Fruit fly (Drosophila melanogaster): ENCODE results near the gene Lerp.

Gene Lerp

dm6 chr3R:26862848-26863448 lies at the start of gene Lerp, which contains the start of gene IntS12:
TSS of gene Lerp (minus strand) at chr3R:26863130.
TSS of gene IntS12 (plus strand) at chr3R:26863376.
- no peak for TF ChIP-seq N (GFP tag; optimal IDR thresholded peaks at IDR 0.05)
- TF ChIP-seq Hnf4 (GFP tag; optimal IDR thresholded peaks at IDR 0.05): no peak
- no peak for TF ChIP-seq psq (GFP tag; optimal IDR thresholded peaks at IDR 0.05)
- TF ChIP-seq usp (GFP tag; optimal IDR thresholded peaks at IDR 0.05): no peak
- no peak for TF ChIP-seq Hr83 (GFP tag; optimal IDR thresholded peaks at IDR 0.05; ENCODE audit: poor library complexity, severe bottlenecking)
- no peak for TF ChIP-seq CG32264 (GFP tag; optimal IDR thresholded peaks at IDR 0.05)
- no peak for TF ChIP-seq woc (GFP tag; optimal IDR thresholded peaks at IDR 0.05)
- peak; percentile 90 for TF ChIP-seq fru (GFP tag; optimal IDR thresholded peaks at IDR 0.05)
- TF ChIP-seq Hr78 (GFP tag; optimal IDR thresholded peaks at IDR 0.05): no peak
- no peak for TF ChIP-seq jim (GFP tag; optimal IDR thresholded peaks at IDR 0.05)
- TF ChIP-seq rgr (GFP tag; optimal IDR thresholded peaks at IDR 0.05): no peak
- TF ChIP-seq Sp1 (GFP tag; optimal IDR thresholded peaks at IDR 0.05): no peak
- peak; percentile 18 for TF ChIP-seq Myc (optimal IDR thresholded peaks at IDR 0.05)
- TF ChIP-seq Dif (GFP tag; optimal IDR thresholded peaks at IDR 0.05; ENCODE audit: partially characterized antibody): no peak
- no peak for TF ChIP-seq CG9705 (GFP tag; optimal IDR thresholded peaks at IDR 0.05)
- TF ChIP-seq lola (GFP tag; optimal IDR thresholded peaks at IDR 0.05): no peak

- no peak for TF ChIP-seq psq (GFP tag; optimal IDR thresholded peaks at IDR 0.05)
- TF ChIP-seq Dif (GFP tag; optimal IDR thresholded peaks at IDR 0.05; ENCODE audit: partially characterized antibody): no peak
- no peak for TF ChIP-seq CG32264 (GFP tag; optimal IDR thresholded peaks at IDR 0.05)
- TF ChIP-seq dl (GFP tag; optimal IDR thresholded peaks at IDR 0.05; ENCODE audit: insufficient read depth in 1 of 2, partially characterized antibody in 2 of 2): no peak
- TF ChIP-seq woc (GFP tag; optimal IDR thresholded peaks at IDR 0.05): no peak
- TF ChIP-seq Rel (GFP tag; optimal IDR thresholded peaks at IDR 0.05): no peak
- no peak for TF ChIP-seq Rel (tag; optimal IDR thresholded peaks at IDR 0.05)
- TF ChIP-seq Jra (GFP tag; optimal IDR thresholded peaks at IDR 0.05): no peak
- TF ChIP-seq pan (optimal IDR thresholded peaks at IDR 0.05): no peak
Measured at dm6 chr3R:26912615-26913014, 49.7 kb upstream of the Lerp start, which contains the start of gene Ets97D. TSS of gene Ets97D (minus strand) at chr3R:26912886.

dm6 chr3R:26908750-26909149 lies 45.8 kb upstream of the Lerp start:
- TF ChIP-seq pan (optimal IDR thresholded peaks at IDR 0.05): no peak
- TF ChIP-seq GATAd (GFP tag; optimal IDR thresholded peaks at IDR 0.05): no peak
- TF ChIP-seq Dif (GFP tag; optimal IDR thresholded peaks at IDR 0.05; ENCODE audit: partially characterized antibody): no peak
- TF ChIP-seq jim (GFP tag; optimal IDR thresholded peaks at IDR 0.05): no peak
- no peak for TF ChIP-seq br (GFP tag; optimal IDR thresholded peaks at IDR 0.05)
- no peak for TF ChIP-seq woc (GFP tag; optimal IDR thresholded peaks at IDR 0.05)
- TF ChIP-seq dsf (GFP tag; optimal IDR thresholded peaks at IDR 0.05; ENCODE audit: borderline replicate concordance): no peak
- no peak for TF ChIP-seq Rel (GFP tag; optimal IDR thresholded peaks at IDR 0.05)
- no peak for TF ChIP-seq Rel (tag; optimal IDR thresholded peaks at IDR 0.05)
- no peak for TF ChIP-seq h (GFP tag; optimal IDR thresholded peaks at IDR 0.05)
- no peak for TF ChIP-seq N (GFP tag; optimal IDR thresholded peaks at IDR 0.05)
- no peak for TF ChIP-seq CG32264 (GFP tag; optimal IDR thresholded peaks at IDR 0.05)
- no peak for TF ChIP-seq brk (GFP tag; optimal IDR thresholded peaks at IDR 0.05)
- no peak for TF ChIP-seq fru (GFP tag; optimal IDR thresholded peaks at IDR 0.05)
- no peak for TF ChIP-seq Vsx2 (GFP tag; optimal IDR thresholded peaks at IDR 0.05; ENCODE audit: partially characterized antibody)
- no peak for TF ChIP-seq sv (GFP tag; optimal IDR thresholded peaks at IDR 0.05)
- no peak for TF ChIP-seq Jra (GFP tag; optimal IDR thresholded peaks at IDR 0.05)
- no peak for TF ChIP-seq Myc (optimal IDR thresholded peaks at IDR 0.05)
- no peak for TF ChIP-seq HLH106 (tag; optimal IDR thresholded peaks at IDR 0.05)

- TF ChIP-seq sage (GFP tag; optimal IDR thresholded peaks at IDR 0.05) (no peak), Hr78 (GFP tag; optimal IDR thresholded peaks at IDR 0.05) (no peak), N (GFP tag; optimal IDR thresholded peaks at IDR 0.05) (no peak), Mio (GFP tag; optimal IDR thresholded peaks at IDR 0.05) (no peak), CG32264 (GFP tag; optimal IDR thresholded peaks at IDR 0.05) (no peak), foxo (GFP tag; optimal IDR thresholded peaks at IDR 0.05) (no peak), Dfd (GFP tag; optimal IDR thresholded peaks at IDR 0.05) (no peak), Myc (optimal IDR thresholded peaks at IDR 0.05) (no peak), Dif (GFP tag; optimal IDR thresholded peaks at IDR 0.05; ENCODE audit: partially characterized antibody) (no peak), CG9705 (GFP tag; optimal IDR thresholded peaks at IDR 0.05) (no peak), br (GFP tag; optimal IDR thresholded peaks at IDR 0.05) (no peak)
Measured at dm6 chr3R:26906711-26907510, 44.0 kb upstream of the Lerp start.
